Fruit fly (Drosophila melanogaster) whole organism, embryonic: ENCODE measurements around the gene CG11251.

Experiments
- CG12299 ChIP-seq: fragments of 200-800 bp; sonication (Bioruptor generic); optimal IDR thresholded peaks from 2 replicates; lab custom pipeline; 2018; ENCODE audit warnings: missing biosample characterization, mild to moderate bottlenecking, missing genetic modification characterization
- CG12659 ChIP-seq: fragments of 200-800 bp; sonication (Bioruptor generic); optimal IDR thresholded peaks from 3 replicates; lab custom pipeline; 2017; ENCODE audit warnings: mild to moderate bottlenecking, missing biosample characterization, missing genetic modification reagents, missing genetic modification characterization
- CG13894 ChIP-seq: fragments of 200-800 bp; sonication (Bioruptor generic); optimal IDR thresholded peaks from 3 replicates; lab custom pipeline; 2018; ENCODE audit warnings: missing biosample characterization, mild to moderate bottlenecking, missing genetic modification characterization, moderate library complexity
- CG16813 ChIP-seq: fragments of 200-800 bp; sonication (Bioruptor generic); IDR thresholded peaks from 3 replicates; pipeline ENCODE4 v1.3.6; 2022; ENCODE audit warnings: missing biosample characterization, missing genetic modification characterization; ENCODE audit not compliant: partially characterized antibody
- CG17186 ChIP-seq: fragments of 200-800 bp; sonication (Bioruptor generic); optimal IDR thresholded peaks from 3 replicates; lab custom pipeline; 2017; ENCODE audit warnings: missing biosample characterization, missing genetic modification reagents, missing genetic modification characterization
- CG17829 ChIP-seq: fragments of 200-800 bp; optimal IDR thresholded peaks from 2 replicates; lab custom pipeline; 2019; ENCODE audit warnings: missing biosample characterization, mild to moderate bottlenecking, missing genetic modification characterization, moderate library complexity
- CG18262 ChIP-seq: fragments of 200-800 bp; optimal IDR thresholded peaks from 3 replicates; lab custom pipeline; 2019; ENCODE audit warnings: missing biosample characterization, mild to moderate bottlenecking, missing genetic modification characterization, moderate library complexity
- CG2129 ChIP-seq: fragments of 200-800 bp; sonication (Bioruptor generic); IDR thresholded peaks from 2 replicates; pipeline ENCODE4 v1.3.6; 2022; ENCODE audit warnings: missing biosample characterization, missing genetic modification characterization; ENCODE audit not compliant: partially characterized antibody
- CG2199 ChIP-seq: fragments of 200-800 bp; sonication (Bioruptor generic); IDR thresholded peaks from 3 replicates; pipeline ENCODE4 v1.3.6; 2022; ENCODE audit warnings: missing biosample characterization, missing genetic modification characterization
- CG31388 ChIP-seq: fragments of 200-800 bp; sonication (Bioruptor generic); optimal IDR thresholded peaks from 2 replicates; lab custom pipeline; 2016; ENCODE audit warnings: missing biosample characterization, missing genetic modification characterization
- CG34224 ChIP-seq: fragments of 200-800 bp; sonication (Bioruptor generic); IDR thresholded peaks from 3 replicates; pipeline ENCODE4 v1.3.6; 2022; ENCODE audit warnings: missing biosample characterization, missing genetic modification characterization; ENCODE audit not compliant: partially characterized antibody
- CG3847 ChIP-seq: fragments of 200-800 bp; sonication (Bioruptor generic); IDR thresholded peaks from 2 replicates; pipeline ENCODE4 v1.3.6; 2022; ENCODE audit warnings: missing biosample characterization, missing genetic modification characterization
- CG4360 ChIP-seq: fragments of 200-800 bp; sonication (Bioruptor generic); IDR thresholded peaks from 2 replicates; pipeline ENCODE4 v1.3.6; 2022; ENCODE audit warnings: missing biosample characterization, missing genetic modification characterization
- CG6272 ChIP-seq: fragments of 200-800 bp; sonication (Bioruptor generic); IDR thresholded peaks from 2 replicates; pipeline ENCODE4 v1.3.6; 2022; ENCODE audit warnings: missing biosample characterization, missing genetic modification characterization
- CG6791 ChIP-seq: fragments of 200-800 bp; sonication (Bioruptor generic); IDR thresholded peaks from 3 replicates; pipeline ENCODE4 v1.3.6; 2022; ENCODE audit warnings: missing biosample characterization, missing genetic modification characterization; ENCODE audit not compliant: partially characterized antibody
- CG7963 ChIP-seq: fragments of 200-800 bp; sonication (Bioruptor generic); IDR thresholded peaks from 3 replicates; pipeline ENCODE4 v1.3.6; 2022; ENCODE audit warnings: missing biosample characterization, missing genetic modification characterization; ENCODE audit not compliant: partially characterized antibody
- CG9797 ChIP-seq: fragments of 200-800 bp; sonication (Bioruptor generic); optimal IDR thresholded peaks from 3 replicates; lab custom pipeline; 2018; ENCODE audit warnings: missing biosample characterization, mild to moderate bottlenecking, missing genetic modification characterization
- CrebB ChIP-seq: fragments of 200-800 bp; sonication (Bioruptor generic); optimal IDR thresholded peaks from 3 replicates; lab custom pipeline; 2018; ENCODE audit warnings: missing biosample characterization, mild to moderate bottlenecking, missing genetic modification characterization
- Doc3 ChIP-seq: fragments of 200-800 bp; sonication (Bioruptor generic); IDR thresholded peaks from 3 replicates; pipeline ENCODE4 v1.3.6; 2022; ENCODE audit warnings: missing biosample characterization, missing genetic modification characterization; ENCODE audit not compliant: partially characterized antibody
- Dp ChIP-seq: fragments of 200-800 bp; sonication (Bioruptor generic); optimal IDR thresholded peaks from 2 replicates; lab custom pipeline; 2018; ENCODE audit warnings: missing biosample characterization, mild to moderate bottlenecking, missing genetic modification characterization, moderate library complexity
- HLH4C ChIP-seq: fragments of 200-800 bp; sonication (Bioruptor generic); IDR thresholded peaks from 3 replicates; pipeline ENCODE4 v1.3.6; 2022; ENCODE audit warnings: missing biosample characterization, missing genetic modification characterization; ENCODE audit not compliant: partially characterized antibody
- HmgZ ChIP-seq: fragments of 200-800 bp; sonication (Bioruptor generic); optimal IDR thresholded peaks from 2 replicates; lab custom pipeline; 2018; ENCODE audit warnings: missing biosample characterization, mild to moderate bottlenecking, missing genetic modification characterization
- Jarid2 ChIP-seq: fragments of 200-800 bp; sonication (Bioruptor generic); optimal IDR thresholded peaks from 3 replicates; lab custom pipeline; 2017; ENCODE audit warnings: mild to moderate bottlenecking, missing biosample characterization, missing genetic modification reagents, missing genetic modification characterization
- MBD-R2 ChIP-seq: fragments of 200-800 bp; sonication (Bioruptor generic); IDR thresholded peaks from 2 replicates; pipeline ENCODE4 v1.3.6; 2022; ENCODE audit warnings: missing biosample characterization, missing genetic modification characterization
- Optix ChIP-seq: fragments of 200-800 bp; sonication (Bioruptor generic); IDR thresholded peaks from 3 replicates; pipeline ENCODE4 v1.3.6; 2022; ENCODE audit warnings: missing biosample characterization, missing genetic modification characterization
- Ptx1 ChIP-seq: fragments of 200-800 bp; sonication (Bioruptor generic); IDR thresholded peaks from 2 replicates; pipeline ENCODE4 v1.3.6; 2022; ENCODE audit warnings: missing biosample characterization, missing genetic modification characterization
- ac ChIP-seq: fragments of 200-800 bp; sonication (Bioruptor generic); optimal IDR thresholded peaks from 3 replicates; lab custom pipeline; 2017; ENCODE audit warnings: missing biosample characterization, mild to moderate bottlenecking, missing genetic modification characterization
- bbx ChIP-seq: fragments of 200-800 bp; sonication (Bioruptor generic); IDR thresholded peaks from 2 replicates; pipeline ENCODE4 v1.3.6; 2022; ENCODE audit warnings: missing biosample characterization, missing genetic modification characterization; ENCODE audit not compliant: partially characterized antibody
- cato ChIP-seq: fragments of 200-800 bp; sonication (Bioruptor generic); optimal IDR thresholded peaks from 2 replicates; lab custom pipeline; 2016; ENCODE audit warnings: missing biosample characterization, missing genetic modification characterization, borderline replicate concordance
- caup ChIP-seq: fragments of 200-800 bp; sonication (Bioruptor generic); optimal IDR thresholded peaks from 3 replicates; lab custom pipeline; 2017; ENCODE audit warnings: missing biosample characterization, mild to moderate bottlenecking, missing genetic modification characterization, moderate library complexity; ENCODE audit not compliant: severe bottlenecking
- chinmo ChIP-seq: fragments of 200-800 bp; sonication (Bioruptor generic); IDR thresholded peaks from 4 replicates; pipeline ENCODE4 v1.3.6; 2022; ENCODE audit warnings: missing biosample characterization, missing genetic modification characterization; ENCODE audit not compliant: partially characterized antibody
- chm ChIP-seq: fragments of 200-800 bp; sonication (Bioruptor generic); IDR thresholded peaks from 2 replicates; pipeline ENCODE4 v1.3.6; 2022; ENCODE audit warnings: missing biosample characterization, missing genetic modification characterization
- chn ChIP-seq: fragments of 200-800 bp; sonication (Bioruptor generic); optimal IDR thresholded peaks from 2 replicates; lab custom pipeline; 2016; ENCODE audit warnings: missing biosample characterization, missing genetic modification characterization
- dati ChIP-seq: fragments of 200-800 bp; sonication (Bioruptor generic); IDR thresholded peaks from 2 replicates; pipeline ENCODE4 v1.3.6; 2022; ENCODE audit warnings: missing biosample characterization, missing genetic modification characterization
- disco-r ChIP-seq: fragments of 200-800 bp; sonication (Bioruptor generic); optimal IDR thresholded peaks from 2 replicates; lab custom pipeline; 2016; ENCODE audit warnings: missing biosample characterization, missing genetic modification characterization
- exex ChIP-seq: fragments of 200-800 bp; sonication (Bioruptor generic); optimal IDR thresholded peaks from 4 replicates; lab custom pipeline; 2018; ENCODE audit warnings: missing biosample characterization, mild to moderate bottlenecking, missing genetic modification characterization, moderate library complexity
- gt ChIP-seq: fragments of 200-800 bp; sonication (Bioruptor generic); IDR thresholded peaks from 2 replicates; pipeline ENCODE4 v1.3.6; 2022; ENCODE audit warnings: missing biosample characterization, missing genetic modification characterization
- knrl ChIP-seq: fragments of 200-800 bp; sonication (Bioruptor generic); IDR thresholded peaks from 3 replicates; pipeline ENCODE4 v1.3.6; 2022; ENCODE audit warnings: missing biosample characterization, missing genetic modification characterization; ENCODE audit not compliant: partially characterized antibody
- mirr ChIP-seq: fragments of 200-800 bp; sonication (Bioruptor generic); optimal IDR thresholded peaks from 3 replicates; lab custom pipeline; 2018; ENCODE audit warnings: missing biosample characterization, mild to moderate bottlenecking, missing genetic modification characterization
- oc ChIP-seq: fragments of 200-800 bp; sonication (Bioruptor generic); optimal IDR thresholded peaks from 2 replicates; lab custom pipeline; 2018; ENCODE audit warnings: missing biosample characterization, mild to moderate bottlenecking, missing genetic modification characterization, moderate library complexity
- phol ChIP-seq: fragments of 200-800 bp; sonication (Bioruptor generic); optimal IDR thresholded peaks from 3 replicates; lab custom pipeline; 2018; ENCODE audit warnings: missing biosample characterization, mild to moderate bottlenecking, missing genetic modification characterization, moderate library complexity
- pros ChIP-seq: fragments of 200-800 bp; sonication (Bioruptor generic); optimal IDR thresholded peaks from 3 replicates; lab custom pipeline; 2019; ENCODE audit warnings: missing biosample characterization, mild to moderate bottlenecking, missing genetic modification characterization, moderate library complexity
- ro ChIP-seq: fragments of 200-800 bp; sonication (Bioruptor generic); IDR thresholded peaks from 2 replicates; pipeline ENCODE4 v1.3.6; 2022; ENCODE audit warnings: missing biosample characterization, missing genetic modification characterization
- ssp ChIP-seq: fragments of 200-800 bp; sonication (Bioruptor generic); IDR thresholded peaks from 2 replicates; pipeline ENCODE4 v1.3.6; 2022; ENCODE audit warnings: missing biosample characterization, missing genetic modification characterization
- stwl ChIP-seq: fragments of 200-800 bp; sonication (Bioruptor generic); optimal IDR thresholded peaks from 3 replicates; lab custom pipeline; 2018; ENCODE audit warnings: missing biosample characterization, mild to moderate bottlenecking, missing genetic modification characterization, moderate library complexity
- tna ChIP-seq: fragments of 200-800 bp; sonication (Bioruptor generic); IDR thresholded peaks from 2 replicates; pipeline ENCODE4 v1.3.6; 2022; ENCODE audit warnings: missing biosample characterization, missing genetic modification characterization; ENCODE audit not compliant: partially characterized antibody
- vnd ChIP-seq: fragments of 200-800 bp; sonication (Bioruptor generic); IDR thresholded peaks from 3 replicates; pipeline ENCODE4 v1.3.6; 2022; ENCODE audit warnings: missing biosample characterization, missing genetic modification characterization; ENCODE audit not compliant: partially characterized antibody
- zfh1 ChIP-seq: fragments of 200-800 bp; sonication (Bioruptor generic); IDR thresholded peaks from 3 replicates; pipeline ENCODE4 v1.3.6; 2022; ENCODE audit warnings: missing biosample characterization, missing genetic modification characterization

The CG11251 gene

dm6 chr3L:13044335-13044814, 45.4 kb downstream of the CG11251 start, which contains the start of gene Syx13 (continued):
- TF ChIP-seq Ptx1 (GFP tag; lab: Robert Waterston, UW), result no peak
- TF ChIP-seq disco-r, result no peak
- peak; percentile 99 for TF ChIP-seq CG4360 (GFP tag; lab: Robert Waterston, UW)
- TF ChIP-seq bbx (GFP tag; lab: Robert Waterston, UW), result peak; percentile 84
- no peak for TF ChIP-seq ro
- TF ChIP-seq tna, result peak; percentile 72
- peak; percentile 69 for TF ChIP-seq HmgZ (tag; lab: Kevin White, UChicago)
- TF ChIP-seq ac (GFP tag; lab: Kevin White, UChicago), result no peak
- peak; percentile 24 for TF ChIP-seq mirr (GFP tag; lab: Kevin White, UChicago)
- peak; percentile 40; the same call in 1 of the 2 replicates for TF ChIP-seq CG3847
- peak; percentile 71; the same call in 1 of the 3 replicates for TF ChIP-seq CG2199
- TF ChIP-seq chm (GFP tag; lab: Robert Waterston, UW), result 0 out of 2 replicates have a peak, but pooled peaks have one; percentile 41
- TF ChIP-seq CG7963 (GFP tag; lab: Robert Waterston, UW), result peak; percentile 51; the same call in 1 of the 3 replicates
- peak; percentile 73 for TF ChIP-seq CG6791
- peak; percentile 80 for TF ChIP-seq Dp (GFP tag; lab: Kevin White, UChicago)
- TF ChIP-seq CG34224 (GFP tag; lab: Robert Waterston, UW), result peak; percentile 61; the same call in 2 of the 3 replicates
- TF ChIP-seq stwl, result peak; percentile 28
- no peak for TF ChIP-seq dati
- TF ChIP-seq Optix, result no peak
- peak; percentile 54; the same call in 1 of the 3 replicates for TF ChIP-seq Doc3
- TF ChIP-seq HLH4C (GFP tag; lab: Robert Waterston, UW), result peak; percentile 81
- TF ChIP-seq CG9797 (GFP tag; lab: Kevin White, UChicago), result peak; percentile 91
- peak; percentile 40 for TF ChIP-seq CG13894 (tag; lab: Kevin White, UChicago)
- TF ChIP-seq gt (GFP tag; lab: Robert Waterston, UW), result no peak
- TF ChIP-seq cato (GFP tag; lab: Kevin White, UChicago), result no peak
- 0 out of 3 replicates have a peak, but pooled peaks have one; percentile 12 for TF ChIP-seq zfh1 (GFP tag; lab: Robert Waterston, UW)
- TF ChIP-seq CG17829 (tag; lab: Kevin White, UChicago), result peak; percentile 19
- TF ChIP-seq exex (tag; lab: Kevin White, UChicago), result peak; percentile 5
- 0 out of 2 replicates have a peak, but pooled peaks have one; percentile 30 for TF ChIP-seq CG2129
- peak; percentile 34 for TF ChIP-seq phol (tag; lab: Kevin White, UChicago)
- peak; percentile 72 for TF ChIP-seq CG16813 (GFP tag; lab: Robert Waterston, UW)
- TF ChIP-seq CrebB, result peak; percentile 14
- TF ChIP-seq CG12299, result peak; percentile 10
- TF ChIP-seq CG31388 (GFP tag; lab: Kevin White, UChicago), result no peak
- TF ChIP-seq CG6272 (GFP tag; lab: Robert Waterston, UW), result 0 out of 2 replicates have a peak, but pooled peaks have one; percentile 18
- TF ChIP-seq MBD-R2 (GFP tag; lab: Robert Waterston, UW), result peak; percentile 81
- TF ChIP-seq caup (GFP tag; lab: Kevin White, UChicago), result peak; percentile 24
- peak; percentile 53 for TF ChIP-seq chn
- TF ChIP-seq knrl (GFP tag; lab: Robert Waterston, UW), result peak; percentile 78
- TF ChIP-seq CG17186 (GFP tag; lab: Kevin White, UChicago), result peak; percentile 65
- TF ChIP-seq pros, result peak; percentile 34
- peak; percentile 41 for TF ChIP-seq Jarid2 (GFP tag; lab: Kevin White, UChicago)
- TF ChIP-seq chinmo (GFP tag; lab: Robert Waterston, UW), result peak; percentile 99
- peak; percentile 64 for TF ChIP-seq vnd
- TF ChIP-seq oc (tag; lab: Kevin White, UChicago), result peak; percentile 26
- TF ChIP-seq CG12659 (GFP tag; lab: Kevin White, UChicago), result peak; percentile 84
- TF ChIP-seq CG18262 (tag; lab: Kevin White, UChicago), result peak; percentile 25
- 0 out of 2 replicates have a peak, but pooled peaks have one; percentile 19 for TF ChIP-seq ssp (GFP tag; lab: Robert Waterston, UW)
